Fruit fly (Drosophila melanogaster): ENCODE measurements around the gene png.

The png gene

DNA sequence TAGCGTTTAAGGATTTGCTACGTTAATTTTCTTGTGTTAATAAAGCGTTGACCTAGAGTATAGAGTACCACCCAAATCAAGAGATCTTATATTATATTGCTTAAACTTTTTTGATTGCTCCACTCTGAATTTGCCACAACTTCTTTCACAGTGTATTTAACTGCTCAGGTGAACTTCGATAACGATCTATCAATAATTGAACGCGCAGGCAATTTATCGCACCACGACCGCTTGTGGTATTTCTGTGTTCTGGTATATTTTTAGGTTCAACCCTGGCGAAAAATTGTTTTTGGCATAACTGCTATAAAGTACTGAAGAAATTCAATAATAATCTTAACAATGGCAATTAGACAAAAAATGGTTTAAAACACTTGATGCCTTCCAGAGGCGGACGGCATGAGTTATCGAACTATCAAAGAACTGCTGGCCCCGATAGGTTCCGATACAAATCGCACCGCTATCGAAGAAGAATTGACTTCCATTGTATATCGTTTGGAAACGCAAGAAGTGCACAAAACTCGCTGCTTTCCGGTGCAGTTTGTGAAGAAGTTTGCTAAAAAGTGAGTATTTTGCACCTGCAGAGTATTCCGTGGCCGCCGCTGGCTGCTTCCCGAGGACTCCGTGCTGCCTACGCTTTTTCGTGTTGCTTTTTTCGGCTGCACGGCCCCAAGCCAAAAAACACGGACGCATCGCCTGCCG, 12.9 kb upstream of the png start, which contains the start of gene ssx (continued):
- TF ChIP-seq chn (GFP tag; optimal IDR thresholded peaks at IDR 0.05) (peak; percentile 46), CG1832 (GFP tag; optimal IDR thresholded peaks at IDR 0.05) (no peak), ATbp (GFP tag; optimal IDR thresholded peaks at IDR 0.05) (peak; percentile 29), CG18011 (GFP tag; optimal IDR thresholded peaks at IDR 0.05) (no peak), Ssrp (tag; optimal IDR thresholded peaks at IDR 0.05) (peak; percentile 12), CG12744 (GFP tag; optimal IDR thresholded peaks at IDR 0.05) (no peak), gcm (GFP tag; optimal IDR thresholded peaks at IDR 0.05) (no peak), ara (GFP tag; IDR thresholded peaks at IDR 0.05) (peak; percentile 61; the same call in 1 of the 2 replicates), run (tag; optimal IDR thresholded peaks at IDR 0.05) (no peak), CG4820 (GFP tag; optimal IDR thresholded peaks at IDR 0.05) (peak; percentile 7), Sry-δ (GFP tag; optimal IDR thresholded peaks at IDR 0.05) (peak; percentile 83), Med (GFP tag) (peak; percentile 91), lola (GFP tag; optimal IDR thresholded peaks at IDR 0.05) (peak in 1 of 3 experiments; percentile 11), Sox102F (GFP tag; optimal IDR thresholded peaks at IDR 0.05) (no peak), E2f1 (GFP tag; IDR thresholded peaks at IDR 0.05) (peak; percentile 47; the same call in 1 of the 2 replicates), unpg (GFP tag; optimal IDR thresholded peaks at IDR 0.05) (peak; percentile 56), vnd (GFP tag; IDR thresholded peaks at IDR 0.05; ENCODE audit: partially characterized antibody) (peak; percentile 89), lilli (GFP tag; optimal IDR thresholded peaks at IDR 0.05) (peak; percentile 62), CG5245 (GFP tag; optimal IDR thresholded peaks at IDR 0.05) (no peak), Camta (GFP tag; optimal IDR thresholded peaks at IDR 0.05) (peak; percentile 39), CG7987 (GFP tag; optimal IDR thresholded peaks at IDR 0.05) (no peak), Lpt (GFP tag; optimal IDR thresholded peaks at IDR 0.05) (no peak), mam (GFP tag; optimal IDR thresholded peaks at IDR 0.05) (peak; percentile 42), CG2129 (GFP tag; IDR thresholded peaks at IDR 0.05; ENCODE audit: partially characterized antibody) (peak; percentile 43; the same call in 1 of the 2 replicates), Hmx (GFP tag; optimal IDR thresholded peaks at IDR 0.05) (no peak), NfI (GFP tag; optimal IDR thresholded peaks at IDR 0.05) (peak; percentile 14), eyg (GFP tag; optimal IDR thresholded peaks at IDR 0.05) (no peak), D19A (tag; optimal IDR thresholded peaks at IDR 0.05) (no peak), CG7357 (GFP tag; IDR thresholded peaks at IDR 0.05) (no peak), unc-4 (GFP tag; IDR thresholded peaks at IDR 0.05; ENCODE audit: partially characterized antibody) (peak; percentile 75), CG10959 (GFP tag; IDR thresholded peaks at IDR 0.05) (no peak), pros (GFP tag; optimal IDR thresholded peaks at IDR 0.05) (no peak), croc (GFP tag; conservative IDR thresholded peaks at IDR 0.05) (no peak), CG13775 (GFP tag; optimal IDR thresholded peaks at IDR 0.05) (peak; percentile 25), H15 (GFP tag; IDR thresholded peaks at IDR 0.05) (no peak), CG12299 (tag; optimal IDR thresholded peaks at IDR 0.05) (no peak), lov (optimal IDR thresholded peaks at IDR 0.05) (no peak), lov (GFP tag; IDR thresholded peaks at IDR 0.05) (no peak), C15 (GFP tag; IDR thresholded peaks at IDR 0.05) (no peak), Lim3 (GFP tag; IDR thresholded peaks at IDR 0.05) (no peak), lmd (GFP tag; IDR thresholded peaks at IDR 0.05) (peak; percentile 43; the same call in 1 of the 2 replicates), NC2α (GFP tag; optimal IDR thresholded peaks at IDR 0.05) (no peak), sc (optimal IDR thresholded peaks at IDR 0.05) (no peak), sc (GFP tag; optimal IDR thresholded peaks at IDR 0.05) (no peak), vfl (GFP tag; optimal IDR thresholded peaks at IDR 0.05) (no peak), CG9797 (GFP tag; optimal IDR thresholded peaks at IDR 0.05) (peak; percentile 30), CG11085 (GFP tag; IDR thresholded peaks at IDR 0.05) (peak; percentile 19; the same call in 1 of the 2 replicates), CG3847 (GFP tag; IDR thresholded peaks at IDR 0.05) (no peak), CG34376 (GFP tag; optimal IDR thresholded peaks at IDR 0.05) (no peak), CG9876 (GFP tag; optimal IDR thresholded peaks at IDR 0.05) (no peak)
